Fruit fly (Drosophila melanogaster): ENCODE data around the gene Chrac-14.

Chrac-14 gene

dm6 chr2L:8478379-8478778 is 41.2 kb downstream of the Chrac-14 start:
- no peak for TF ChIP-seq CG17801 (GFP tag; optimal IDR thresholded peaks at IDR 0.05; ENCODE audit: partially characterized antibody)

DNA sequence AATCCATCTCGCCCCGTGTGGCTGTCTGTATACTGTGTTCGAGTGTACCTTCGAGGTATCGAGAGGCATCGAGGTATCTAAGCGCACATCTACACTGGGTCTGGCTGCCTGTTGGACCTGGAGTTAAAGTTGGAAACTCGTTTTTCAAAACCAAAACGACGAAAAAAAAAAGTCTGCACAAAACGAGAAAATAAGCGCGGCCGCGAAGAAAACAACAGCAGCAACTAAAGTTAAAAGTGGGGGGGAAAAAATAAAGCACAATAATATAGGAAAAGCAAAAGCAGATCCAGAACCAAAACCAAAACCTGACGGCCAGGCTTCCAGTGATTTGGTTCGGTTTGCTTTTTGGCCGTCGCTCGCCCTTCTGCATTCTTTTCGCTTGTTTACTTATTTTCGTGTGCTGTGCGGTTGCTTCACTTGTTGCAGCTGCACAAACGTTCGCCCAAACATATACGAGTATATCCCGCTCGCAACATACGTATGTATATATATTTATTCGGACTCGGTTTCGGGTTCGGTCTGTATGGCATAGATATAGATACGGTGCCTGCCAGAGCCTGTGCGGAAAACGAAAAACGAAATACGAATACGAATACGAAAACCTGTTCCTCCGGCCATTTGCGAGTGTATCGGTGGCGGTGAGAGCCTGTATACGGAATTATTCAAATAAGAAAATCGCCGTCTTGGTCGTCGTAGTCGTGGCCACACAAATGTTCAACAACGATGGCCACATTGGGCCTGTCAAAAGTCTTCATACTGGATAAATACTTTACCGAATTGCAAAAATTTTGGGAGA is 41.9 kb downstream of the Chrac-14 start:
- no peak for TF ChIP-seq CG17801 (GFP tag; optimal IDR thresholded peaks at IDR 0.05; ENCODE audit: partially characterized antibody)

dm6 chr2L:8480825-8481224 is 43.6 kb downstream of the Chrac-14 start:
- TF ChIP-seq CG17801 (GFP tag; optimal IDR thresholded peaks at IDR 0.05; ENCODE audit: partially characterized antibody) = no peak

DNA sequence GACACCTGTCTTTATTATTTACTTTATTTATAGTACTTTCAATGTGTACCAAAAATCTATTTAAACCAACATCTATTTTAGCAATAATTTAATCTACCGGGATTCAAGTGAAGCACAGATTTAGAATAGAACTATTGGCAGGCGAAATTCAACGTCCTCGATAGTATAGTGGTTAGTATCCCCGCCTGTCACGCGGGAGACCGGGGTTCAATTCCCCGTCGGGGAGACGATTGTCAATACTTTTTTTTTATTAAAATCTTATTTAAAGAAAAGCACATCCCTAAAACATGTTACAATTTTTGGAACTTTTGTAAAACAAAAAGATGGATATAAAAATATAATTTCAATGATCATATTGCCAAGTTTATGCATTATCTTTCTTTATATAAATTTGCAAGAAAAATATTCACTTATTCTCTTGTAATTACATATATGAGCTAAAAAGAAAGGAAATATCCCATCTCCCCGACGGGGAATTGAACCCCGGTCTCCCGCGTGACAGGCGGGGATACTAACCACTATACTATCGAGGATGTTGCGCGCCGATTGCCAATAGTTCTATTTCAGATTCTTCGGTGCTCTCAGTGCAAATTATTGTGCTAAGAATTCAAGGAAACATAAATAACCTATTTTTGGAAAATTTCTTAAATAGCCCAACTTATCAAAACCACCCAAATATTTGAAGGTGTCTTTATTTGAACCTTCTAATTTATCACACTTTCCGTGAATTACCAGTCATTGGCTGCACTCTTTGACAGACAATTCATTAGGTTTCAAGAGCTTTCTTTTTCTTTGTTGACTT is 44.6 kb downstream of the Chrac-14 start, which contains the start of gene CG43796:
CG43796 (plus strand) TSS at position 752 of the 802 bp plus-strand sequence.
- no peak for TF ChIP-seq CG17801 (GFP tag; optimal IDR thresholded peaks at IDR 0.05; ENCODE audit: partially characterized antibody)

DNA sequence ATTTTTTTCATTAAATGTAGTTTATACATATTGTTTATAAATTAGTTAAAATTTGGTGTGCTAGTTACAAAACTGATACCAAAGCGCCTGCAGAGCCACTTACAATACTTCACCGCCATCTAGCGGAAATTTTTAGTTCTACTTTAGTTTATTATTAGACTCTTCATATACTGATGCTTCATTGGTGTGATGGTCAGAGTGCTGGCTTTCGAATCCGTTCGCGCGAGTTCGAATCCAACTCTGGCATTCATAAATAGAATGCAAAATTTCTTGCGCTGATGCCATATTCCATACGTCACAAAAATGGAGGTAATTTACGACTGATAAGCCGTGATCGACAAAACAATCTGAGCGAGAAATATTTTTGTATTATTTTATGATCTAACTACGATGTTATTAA is 48.4 kb downstream of the Chrac-14 start:
- TF ChIP-seq CG17801 (GFP tag; optimal IDR thresholded peaks at IDR 0.05; ENCODE audit: partially characterized antibody) = peak; percentile 60
